Worm (Caenorhabditis elegans) whole organism, mixed stage, embryonic: ENCODE measurements around the gene asns-1.

ENCODE experiments used
- ceh-43 ChIP-seq: fragments of 200-800 bp; sonication (Bioruptor generic); optimal IDR thresholded peaks from 2 replicates; lab custom pipeline; 2018; ENCODE audit warnings: mild to moderate bottlenecking, missing genetic modification characterization, moderate library complexity, missing compliant biosample characterization
- elt-1 ChIP-seq: sonication (generic microtip); optimal IDR thresholded peaks from 2 replicates; lab custom pipeline; 2017; ENCODE audit warnings: missing genetic modification characterization, mild to moderate bottlenecking, missing compliant biosample characterization, antibody characterized with exemption, moderate library complexity, borderline replicate concordance; ENCODE audit not compliant: insufficient read depth
- elt-3 ChIP-seq: fragments of 150-350 bp; optimal IDR thresholded peaks from 2 replicates; lab custom pipeline; 2014; ENCODE audit warnings: missing biosample characterization, missing genetic modification characterization
- ham-2 ChIP-seq: fragments of 200-800 bp; sonication (Bioruptor generic); optimal IDR thresholded peaks from 2 replicates; lab custom pipeline; 2018; ENCODE audit warnings: mild to moderate bottlenecking, missing genetic modification characterization, missing compliant biosample characterization
- lin-13 ChIP-seq: fragments of 150-350 bp; optimal IDR thresholded peaks from 2 replicates; lab custom pipeline; 2014; ENCODE audit warnings: missing biosample characterization, missing genetic modification characterization
- mep-1 ChIP-seq: fragments of 150-350 bp; optimal IDR thresholded peaks from 2 replicates; lab custom pipeline; 2017; ENCODE audit warnings: missing biosample characterization, missing genetic modification reagents, missing genetic modification characterization, inconsistent platforms
- mls-2 ChIP-seq: sonication (generic microtip); optimal IDR thresholded peaks from 2 replicates; lab custom pipeline; 2016; ENCODE audit warnings: mild to moderate bottlenecking, missing genetic modification characterization, moderate library complexity, missing compliant biosample characterization
- nhr-2 ChIP-seq: fragments of 150-350 bp; optimal IDR thresholded peaks from 2 replicates; lab custom pipeline; 2014; ENCODE audit warnings: missing biosample characterization, missing genetic modification characterization
- nhr-237 ChIP-seq: fragments of 150-350 bp; optimal IDR thresholded peaks from 2 replicates; lab custom pipeline; 2014; ENCODE audit warnings: missing biosample characterization, missing genetic modification characterization
- unc-39 ChIP-seq: fragments of 150-350 bp; optimal IDR thresholded peaks from 2 replicates; lab custom pipeline; 2014; ENCODE audit warnings: missing biosample characterization, missing genetic modification characterization
- ztf-11 ChIP-seq: fragments of 150-350 bp; optimal IDR thresholded peaks from 2 replicates; lab custom pipeline; 2014; ENCODE audit warnings: missing biosample characterization, missing genetic modification characterization

ce11 chrV:8548989-8549388 lies 3.0 kb downstream of the asns-1 start, which contains the start of gene stdh-4:
- TF ChIP-seq ztf-11 (tag; lab: Kevin White, UChicago) (no peak), elt-1 (no peak), elt-3 (tag; lab: Kevin White, UChicago) (no peak), nhr-2 (tag; lab: Kevin White, UChicago) (no peak), mep-1 (tag; lab: Kevin White, UChicago) (no peak), lin-13 (no peak), mls-2 (no peak), unc-39 (tag; lab: Kevin White, UChicago) (no peak), ceh-43 (GFP tag; lab: Kevin White, UChicago) (no peak), ham-2 (no peak), nhr-237 (tag; lab: Kevin White, UChicago) (no peak)
